Fruit fly (Drosophila melanogaster) Kc167 (cell line): ENCODE results near the gene CG6282.

Source experiments
- Myc ChIP-seq: fragments of >200 bp; optimal IDR thresholded peaks from 2 replicates; lab custom pipeline; 2017; ENCODE audit warnings: missing external identifiers
- Sin3A ChIP-seq: fragments of >200 bp; optimal IDR thresholded peaks from 2 replicates; lab custom pipeline; 2018; ENCODE audit warnings: missing external identifiers
- h ChIP-seq: fragments of >200 bp; optimal IDR thresholded peaks from 3 replicates; lab custom pipeline; 2018; ENCODE audit warnings: missing external identifiers
- insv ChIP-seq: fragments of >200 bp; optimal IDR thresholded peaks from 3 replicates; lab custom pipeline; 2018; ENCODE audit warnings: missing external identifiers
- psq ChIP-seq: fragments of >200 bp; optimal IDR thresholded peaks from 2 replicates; lab custom pipeline; 2017; ENCODE audit warnings: missing external identifiers
- ttk ChIP-seq: sonication (Bioruptor generic); optimal IDR thresholded peaks from 2 replicates; lab custom pipeline; 2017; ENCODE audit warnings: missing external identifiers

DNA sequence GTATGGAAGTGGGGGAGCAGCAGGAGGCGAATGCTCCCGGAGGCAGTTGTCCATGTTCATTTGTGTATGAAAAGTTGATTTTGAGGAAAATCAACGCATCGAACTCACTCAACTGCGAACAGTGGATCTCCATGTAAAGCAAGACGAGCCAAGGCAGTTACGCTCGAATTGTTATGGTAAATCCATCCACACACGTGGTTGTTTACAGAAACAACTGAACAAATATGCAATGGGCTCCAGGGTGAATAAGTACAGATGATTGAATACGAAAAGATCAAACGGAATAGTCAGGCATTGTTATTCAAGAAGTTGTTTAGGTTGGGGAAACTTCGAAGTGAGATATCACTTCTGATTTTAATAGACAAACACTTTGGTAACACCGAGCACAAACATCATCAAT, 20.4 kb upstream of the CG6282 start:
- TF ChIP-seq Sin3A (lab: Kevin White, UChicago) (no peak), h (lab: Kevin White, UChicago) (no peak), psq (no peak), insv (no peak), Myc (lab: Kevin White, UChicago) (no peak), ttk (lab: Kevin White, UChicago) (no peak)
